Fruit fly (Drosophila melanogaster) whole organism, embryonic: ENCODE results near the gene CG6414.
A peak's percentile ranks its signal among the peaks of the same experiment; 100 is the strongest.

Source experiments
- BEAF-32 ChIP-seq: fragments of 200-800 bp; sonication (Bioruptor generic); optimal IDR thresholded peaks from 3 replicates; lab custom pipeline; 2017; ENCODE audit warnings: missing biosample characterization, missing genetic modification characterization, mild to moderate bottlenecking, moderate library complexity, missing genetic modification reagents
- Bdp1 ChIP-seq: fragments of 200-800 bp; sonication (Bioruptor generic); optimal IDR thresholded peaks from 3 replicates; lab custom pipeline; 2016; ENCODE audit warnings: missing biosample characterization, missing genetic modification characterization
- Bteb2 ChIP-seq: fragments of 200-800 bp; sonication (Bioruptor generic); optimal IDR thresholded peaks from 2 replicates; lab custom pipeline; 2016; ENCODE audit warnings: missing biosample characterization, missing genetic modification characterization
- CG10209 ChIP-seq: fragments of 200-800 bp; sonication (Bioruptor generic); optimal IDR thresholded peaks from 3 replicates; lab custom pipeline; 2017; ENCODE audit warnings: missing biosample characterization, mild to moderate bottlenecking, missing genetic modification characterization, missing genetic modification reagents
- CG11456 ChIP-seq: fragments of 200-800 bp; sonication (Bioruptor generic); IDR thresholded peaks from 3 replicates; pipeline ENCODE4 v1.3.6; 2022; ENCODE audit warnings: missing biosample characterization, missing genetic modification characterization
- CG11695 ChIP-seq: fragments of 200-800 bp; sonication (Bioruptor generic); IDR thresholded peaks from 3 replicates; pipeline ENCODE4 v1.3.6; 2022; ENCODE audit warnings: missing biosample characterization, missing genetic modification characterization
- CG12236 ChIP-seq: fragments of 200-800 bp; sonication (Bioruptor generic); optimal IDR thresholded peaks from 2 replicates; lab custom pipeline; 2016; ENCODE audit warnings: missing biosample characterization, missing genetic modification characterization
- CG12299 ChIP-seq: fragments of 200-800 bp; sonication (Bioruptor generic); optimal IDR thresholded peaks from 2 replicates; lab custom pipeline; 2018; ENCODE audit warnings: missing biosample characterization, mild to moderate bottlenecking, missing genetic modification characterization
- CG12391 ChIP-seq: fragments of 200-800 bp; sonication (Bioruptor generic); optimal IDR thresholded peaks from 3 replicates; lab custom pipeline; 2018; ENCODE audit warnings: missing biosample characterization, mild to moderate bottlenecking, missing genetic modification characterization, moderate library complexity
- CG13296 ChIP-seq: fragments of 200-800 bp; sonication (Bioruptor generic); optimal IDR thresholded peaks from 3 replicates; lab custom pipeline; 2018; ENCODE audit warnings: missing biosample characterization, mild to moderate bottlenecking, missing genetic modification characterization
- CG13624 ChIP-seq: fragments of 200-800 bp; sonication (Bioruptor generic); optimal IDR thresholded peaks from 2 replicates; lab custom pipeline; 2016; ENCODE audit warnings: missing biosample characterization, missing genetic modification characterization
- CG1602 ChIP-seq: fragments of 200-800 bp; sonication (Bioruptor generic); optimal IDR thresholded peaks from 3 replicates; lab custom pipeline; 2016; ENCODE audit warnings: missing biosample characterization, missing genetic modification characterization
- CG1647 ChIP-seq: fragments of 200-800 bp; sonication (Bioruptor generic); optimal IDR thresholded peaks from 3 replicates; lab custom pipeline; 2016; ENCODE audit warnings: missing biosample characterization, missing genetic modification characterization
- CG17328 ChIP-seq: fragments of 200-800 bp; sonication (Bioruptor generic); IDR thresholded peaks from 2 replicates; pipeline ENCODE4 v1.3.6; 2022; ENCODE audit warnings: missing biosample characterization, missing genetic modification characterization
- CG2120 ChIP-seq: fragments of 200-800 bp; sonication (Bioruptor generic); optimal IDR thresholded peaks from 3 replicates; lab custom pipeline; 2016; ENCODE audit warnings: missing biosample characterization, missing genetic modification characterization
- CG30431 ChIP-seq: fragments of 200-800 bp; sonication (Bioruptor generic); optimal IDR thresholded peaks from 2 replicates; lab custom pipeline; 2017; ENCODE audit warnings: missing biosample characterization, missing genetic modification characterization
- CG32772 ChIP-seq: fragments of 200-800 bp; sonication (Bioruptor generic); IDR thresholded peaks from 2 replicates; pipeline ENCODE4 v1.3.6; 2022; ENCODE audit warnings: missing biosample characterization, missing genetic modification characterization
- CG4707 ChIP-seq: fragments of 200-800 bp; sonication (Bioruptor generic); optimal IDR thresholded peaks from 2 replicates; lab custom pipeline; 2018; ENCODE audit warnings: missing biosample characterization, mild to moderate bottlenecking, missing genetic modification characterization, moderate library complexity
- CG4730 ChIP-seq: fragments of 200-800 bp; sonication (Bioruptor generic); IDR thresholded peaks from 2 replicates; pipeline ENCODE4 v1.3.6; 2022; ENCODE audit warnings: missing biosample characterization, missing genetic modification characterization
- CG5180 ChIP-seq: fragments of 200-800 bp; sonication (Bioruptor generic); optimal IDR thresholded peaks from 3 replicates; lab custom pipeline; 2017; ENCODE audit warnings: missing biosample characterization, missing genetic modification characterization, mild to moderate bottlenecking, moderate library complexity, missing genetic modification reagents
- CG6254 ChIP-seq: fragments of 200-800 bp; sonication (Bioruptor generic); optimal IDR thresholded peaks from 3 replicates; lab custom pipeline; 2017; ENCODE audit warnings: mild to moderate bottlenecking, missing biosample characterization, missing genetic modification reagents, missing genetic modification characterization
- CG8281 ChIP-seq: fragments of 200-800 bp; sonication (Bioruptor generic); optimal IDR thresholded peaks from 2 replicates; lab custom pipeline; 2018; ENCODE audit warnings: missing biosample characterization, mild to moderate bottlenecking, missing genetic modification characterization, moderate library complexity
- D19B ChIP-seq: fragments of 200-800 bp; sonication (Bioruptor generic); optimal IDR thresholded peaks from 2 replicates; lab custom pipeline; 2017; ENCODE audit warnings: missing biosample characterization, mild to moderate bottlenecking, missing genetic modification characterization
- Dip2 ChIP-seq: fragments of 200-800 bp; sonication (Bioruptor generic); IDR thresholded peaks from 2 replicates; pipeline ENCODE4 v1.3.6; 2022; ENCODE audit warnings: missing biosample characterization, missing genetic modification characterization
- Doc3 ChIP-seq: fragments of 200-800 bp; sonication (Bioruptor generic); IDR thresholded peaks from 3 replicates; pipeline ENCODE4 v1.3.6; 2022; ENCODE audit warnings: missing biosample characterization, missing genetic modification characterization; ENCODE audit not compliant: partially characterized antibody
- HLH4C ChIP-seq: fragments of 200-800 bp; sonication (Bioruptor generic); IDR thresholded peaks from 3 replicates; pipeline ENCODE4 v1.3.6; 2022; ENCODE audit warnings: missing biosample characterization, missing genetic modification characterization; ENCODE audit not compliant: partially characterized antibody
- Hr78 ChIP-seq, 2 experiments: fragments of 200-800 bp in 1 of 2; fragments of >200 bp in 1 of 2; sonication (Bioruptor generic) in 1 of 2; optimal IDR thresholded peaks; 2 replicates each; lab custom pipeline; 2017 to 2019; ENCODE audit warnings: missing biosample characterization in 2 of 2, missing genetic modification characterization in 2 of 2, mild to moderate bottlenecking in 1 of 2, moderate library complexity in 1 of 2
- Nf-YA ChIP-seq: fragments of 200-800 bp; sonication (Bioruptor generic); IDR thresholded peaks from 2 replicates; pipeline ENCODE4 v1.3.6; 2022; ENCODE audit warnings: missing biosample characterization, missing genetic modification characterization
- Sry-δ ChIP-seq: fragments of 200-800 bp; sonication (Bioruptor generic); optimal IDR thresholded peaks from 2 replicates; lab custom pipeline; 2016; ENCODE audit warnings: missing biosample characterization, missing genetic modification characterization
- Xrp1 ChIP-seq: fragments of 200-800 bp; sonication (Bioruptor generic); IDR thresholded peaks from 2 replicates; pipeline ENCODE4 v1.3.6; 2022; ENCODE audit warnings: missing biosample characterization, missing genetic modification characterization
- ac ChIP-seq: fragments of 200-800 bp; sonication (Bioruptor generic); optimal IDR thresholded peaks from 3 replicates; lab custom pipeline; 2017; ENCODE audit warnings: missing biosample characterization, mild to moderate bottlenecking, missing genetic modification characterization
- ap ChIP-seq: fragments of 200-800 bp; sonication (Bioruptor generic); IDR thresholded peaks from 2 replicates; pipeline ENCODE4 v1.3.6; 2022; ENCODE audit warnings: missing biosample characterization, missing genetic modification characterization
- caup ChIP-seq: fragments of 200-800 bp; sonication (Bioruptor generic); optimal IDR thresholded peaks from 3 replicates; lab custom pipeline; 2017; ENCODE audit warnings: missing biosample characterization, mild to moderate bottlenecking, missing genetic modification characterization, moderate library complexity; ENCODE audit not compliant: severe bottlenecking
- dm ChIP-seq: fragments of 200-800 bp; sonication (Bioruptor generic); optimal IDR thresholded peaks from 3 replicates; lab custom pipeline; 2016; ENCODE audit warnings: missing biosample characterization, missing genetic modification characterization
- en ChIP-seq: fragments of 200-800 bp; sonication (Bioruptor generic); optimal IDR thresholded peaks from 2 replicates; lab custom pipeline; 2016; ENCODE audit warnings: missing biosample characterization, missing genetic modification characterization
- fd64A ChIP-seq: fragments of 200-800 bp; sonication (Bioruptor generic); optimal IDR thresholded peaks from 3 replicates; lab custom pipeline; 2018; ENCODE audit warnings: missing biosample characterization, mild to moderate bottlenecking, missing genetic modification characterization
- gcm2 ChIP-seq: fragments of 200-800 bp; sonication (Bioruptor generic); optimal IDR thresholded peaks from 2 replicates; lab custom pipeline; 2016; ENCODE audit warnings: missing biosample characterization, missing genetic modification characterization
- gt ChIP-seq: fragments of 200-800 bp; sonication (Bioruptor generic); IDR thresholded peaks from 2 replicates; pipeline ENCODE4 v1.3.6; 2022; ENCODE audit warnings: missing biosample characterization, missing genetic modification characterization
- hth ChIP-seq: fragments of >200 bp; optimal IDR thresholded peaks from 2 replicates; lab custom pipeline; 2017; ENCODE audit warnings: inconsistent platforms
- inv ChIP-seq: fragments of 200-800 bp; sonication (Bioruptor generic); IDR thresholded peaks from 2 replicates; pipeline ENCODE4 v1.3.6; 2022; ENCODE audit warnings: missing biosample characterization, missing genetic modification characterization; ENCODE audit not compliant: partially characterized antibody
- lilli ChIP-seq: fragments of 200-800 bp; sonication (Bioruptor generic); optimal IDR thresholded peaks from 3 replicates; lab custom pipeline; 2016; ENCODE audit warnings: missing biosample characterization, missing genetic modification characterization
- lola ChIP-seq, 3 experiments: fragments of >200 bp in 2 of 3; fragments of 200-800 bp in 1 of 3; sonication (Bioruptor generic) in 1 of 3; optimal IDR thresholded peaks; 2 replicates each; lab custom pipeline; 2017 to 2019; ENCODE audit warnings: missing biosample characterization in 3 of 3, missing genetic modification characterization in 3 of 3, mild to moderate bottlenecking in 1 of 3, moderate library complexity in 1 of 3
- lov ChIP-seq, 2 experiments: fragments of 200-800 bp in 1 of 2; fragments of >200 bp in 1 of 2; sonication (Bioruptor generic) in 1 of 2; IDR thresholded peaks in 1 of 2; optimal IDR thresholded peaks in 1 of 2; 2 replicates in 1 of 2; 3 replicates in 1 of 2; pipeline versions ENCODE4 v1.3.6 to Lab custom; 2017 to 2022; ENCODE audit warnings: missing biosample characterization in 1 of 2, missing genetic modification characterization in 1 of 2
- pfk ChIP-seq: fragments of 200-800 bp; sonication (Bioruptor generic); optimal IDR thresholded peaks from 2 replicates; lab custom pipeline; 2018; ENCODE audit warnings: missing biosample characterization, mild to moderate bottlenecking, missing genetic modification characterization, moderate library complexity
- sd ChIP-seq: fragments of 200-800 bp; sonication (Bioruptor generic); optimal IDR thresholded peaks from 3 replicates; lab custom pipeline; 2018; ENCODE audit warnings: missing biosample characterization, mild to moderate bottlenecking, missing genetic modification characterization, moderate library complexity
- sug ChIP-seq: fragments of 200-800 bp; optimal IDR thresholded peaks from 2 replicates; lab custom pipeline; 2019; ENCODE audit warnings: missing biosample characterization, mild to moderate bottlenecking, missing genetic modification characterization, moderate library complexity
- tap ChIP-seq: fragments of 200-800 bp; optimal IDR thresholded peaks from 3 replicates; lab custom pipeline; 2019; ENCODE audit warnings: missing biosample characterization, mild to moderate bottlenecking, missing genetic modification characterization, moderate library complexity
- tio ChIP-seq: fragments of 200-800 bp; sonication (Bioruptor generic); optimal IDR thresholded peaks from 2 replicates; lab custom pipeline; 2017; ENCODE audit warnings: missing biosample characterization, missing genetic modification characterization, inconsistent platforms
- zf30C ChIP-seq: fragments of 200-800 bp; sonication (Bioruptor generic); optimal IDR thresholded peaks from 3 replicates; lab custom pipeline; 2018; ENCODE audit warnings: missing biosample characterization, mild to moderate bottlenecking, missing genetic modification characterization
- zfh1 ChIP-seq: fragments of 200-800 bp; sonication (Bioruptor generic); IDR thresholded peaks from 3 replicates; pipeline ENCODE4 v1.3.6; 2022; ENCODE audit warnings: missing biosample characterization, missing genetic modification characterization

The CG6414 gene

dm6 chrX:4010179-4010578 lies 39.0 kb upstream of the CG6414 start (continued):
- TF ChIP-seq sug (tag; lab: Kevin White, UChicago): no peak
- TF ChIP-seq gcm2 (GFP tag; lab: Kevin White, UChicago): no peak
- peak; percentile 8 for TF ChIP-seq tio
- peak in 1 of 3 experiments; percentile 21 for TF ChIP-seq lola (GFP tag; optimal IDR thresholded peaks at IDR 0.05; lab: Kevin White, UChicago)
- no peak for TF ChIP-seq ap (GFP tag; lab: Robert Waterston, UW)
- TF ChIP-seq CG4730 (GFP tag; lab: Robert Waterston, UW): peak; percentile 11; the same call in 1 of the 2 replicates
- no peak for TF ChIP-seq sd
- TF ChIP-seq lilli (GFP tag; lab: Kevin White, UChicago): peak; percentile 55
- peak; percentile 71 for TF ChIP-seq CG11456
- peak; percentile 27 for TF ChIP-seq CG12391 (tag; lab: Kevin White, UChicago)
- peak; percentile 53; the same call in 1 of the 2 replicates for TF ChIP-seq CG32772
- no peak for TF ChIP-seq en
- TF ChIP-seq ac (GFP tag; lab: Kevin White, UChicago): no peak
- peak; percentile 37 for TF ChIP-seq CG13296 (GFP tag; lab: Kevin White, UChicago)
- peak; percentile 17 for TF ChIP-seq CG1602
- no peak for TF ChIP-seq CG5180 (GFP tag; lab: Kevin White, UChicago)
- TF ChIP-seq CG11695 (GFP tag; lab: Robert Waterston, UW): no peak
- no peak for TF ChIP-seq hth (lab: Kevin White, UChicago)
- no peak for TF ChIP-seq Bdp1 (GFP tag; lab: Kevin White, UChicago)
- no peak for TF ChIP-seq CG12299 (tag; lab: Kevin White, UChicago)
- TF ChIP-seq Bteb2 (GFP tag; lab: Kevin White, UChicago): no peak
- TF ChIP-seq Hr78 (GFP tag; optimal IDR thresholded peaks at IDR 0.05; lab: Kevin White, UChicago): no peak
- TF ChIP-seq zf30C (GFP tag; lab: Kevin White, UChicago): no peak
- no peak for TF ChIP-seq Doc3 (GFP tag; lab: Robert Waterston, UW)
- TF ChIP-seq caup: peak; percentile 20
- no peak for TF ChIP-seq pfk (GFP tag; lab: Kevin White, UChicago)
- peak; percentile 52 for TF ChIP-seq CG2120 (GFP tag; lab: Kevin White, UChicago)
- no peak for TF ChIP-seq Sry-δ (GFP tag; lab: Kevin White, UChicago)
- TF ChIP-seq CG10209 (GFP tag; lab: Kevin White, UChicago): peak; percentile 33
- no peak for TF ChIP-seq CG8281 (tag; lab: Kevin White, UChicago)
- no peak for TF ChIP-seq D19B
- no peak for TF ChIP-seq CG1647 (GFP tag; lab: Kevin White, UChicago)
- no peak for TF ChIP-seq inv (GFP tag; lab: Robert Waterston, UW)
- no peak for TF ChIP-seq fd64A (GFP tag; lab: Kevin White, UChicago)
- TF ChIP-seq CG13624 (GFP tag; lab: Kevin White, UChicago): peak; percentile 55
- TF ChIP-seq dm: no peak
- TF ChIP-seq CG6254: no peak
- TF ChIP-seq gt (GFP tag; lab: Robert Waterston, UW): no peak
- no peak for TF ChIP-seq CG4707 (GFP tag; lab: Kevin White, UChicago)
- TF ChIP-seq BEAF-32: no peak
- no peak for TF ChIP-seq Dip2 (GFP tag; lab: Robert Waterston, UW)
- TF ChIP-seq CG30431 (GFP tag; lab: Kevin White, UChicago): peak; percentile 13
- TF ChIP-seq tap (tag; lab: Kevin White, UChicago): no peak
- TF ChIP-seq Xrp1 (GFP tag; lab: Robert Waterston, UW): peak; percentile 51
- peak; percentile 52; the same call in 1 of the 3 replicates for TF ChIP-seq zfh1 (GFP tag; lab: Robert Waterston, UW)
- no peak for TF ChIP-seq Nf-YA (GFP tag; lab: Robert Waterston, UW)
- TF ChIP-seq HLH4C (GFP tag; lab: Robert Waterston, UW): no peak
- TF ChIP-seq lov (optimal IDR thresholded peaks at IDR 0.05; lab: Kevin White, UChicago): no peak
- TF ChIP-seq lov (GFP tag; IDR thresholded peaks at IDR 0.05; lab: Robert Waterston, UW): no peak
- no peak for TF ChIP-seq CG12236 (GFP tag; lab: Kevin White, UChicago)
- peak; percentile 21; the same call in 1 of the 2 replicates for TF ChIP-seq CG17328
